In genomic region chr3R:27736367-27737005, dm6 we compare ENCODE assay signal across 2 fruit fly cellular contexts.
A peak's percentile ranks its signal among the peaks of the same experiment; 100 is the strongest.
TF ChIP-seq lines count a peak whose summit lies in the region.

Gene Ets98B, plus strand, starts transcription at chr3R:27736538.

TF ChIP-seq in whole organism, embryonic, 481 proteins besides CTCF, POLR2A, EP300 and RAD21 (continued from another document and continues in another):
- no peak for TF ChIP-seq Hr51 (GFP tag; optimal IDR thresholded peaks at IDR 0.05; lab: Kevin White, UChicago)
- TF ChIP-seq CG7987 (GFP tag; optimal IDR thresholded peaks at IDR 0.05; lab: Kevin White, UChicago), result no peak
- no peak for TF ChIP-seq pho (GFP tag; optimal IDR thresholded peaks at IDR 0.05; lab: Kevin White, UChicago)
- no peak for TF ChIP-seq jumu (GFP tag; optimal IDR thresholded peaks at IDR 0.05; lab: Kevin White, UChicago)
- no peak for TF ChIP-seq CG15696 (tag; optimal IDR thresholded peaks at IDR 0.05; lab: Kevin White, UChicago)
- no peak for TF ChIP-seq CG1602 (GFP tag; optimal IDR thresholded peaks at IDR 0.05; lab: Kevin White, UChicago)
- TF ChIP-seq PHDP (tag; optimal IDR thresholded peaks at IDR 0.05; lab: Kevin White, UChicago), result no peak
- 0 out of 2 replicates have a peak, but pooled peaks have one; percentile 5 for TF ChIP-seq slbo (GFP tag; IDR thresholded peaks at IDR 0.05; lab: Robert Waterston, UW)
- TF ChIP-seq lov (optimal IDR thresholded peaks at IDR 0.05; lab: Kevin White, UChicago), result no peak
- no peak for TF ChIP-seq lov (GFP tag; IDR thresholded peaks at IDR 0.05; lab: Robert Waterston, UW)
- TF ChIP-seq CG4730 (GFP tag; IDR thresholded peaks at IDR 0.05; lab: Robert Waterston, UW), result no peak
- TF ChIP-seq chm (GFP tag; IDR thresholded peaks at IDR 0.05; lab: Robert Waterston, UW), result no peak
- TF ChIP-seq ttk (GFP tag; IDR thresholded peaks at IDR 0.05; lab: Robert Waterston, UW), result peak; percentile 19; the same call in 1 of the 2 replicates
- TF ChIP-seq HLHmδ (GFP tag; optimal IDR thresholded peaks at IDR 0.05; lab: Kevin White, UChicago), result no peak
- TF ChIP-seq NFAT (GFP tag; IDR thresholded peaks at IDR 0.05; lab: Robert Waterston, UW), result 0 out of 2 replicates have a peak, but pooled peaks have one; percentile 32
- no peak for TF ChIP-seq ap (GFP tag; IDR thresholded peaks at IDR 0.05; lab: Robert Waterston, UW)
- TF ChIP-seq CG8478 (optimal IDR thresholded peaks at IDR 0.05; lab: Kevin White, UChicago), result peak; percentile 66
- no peak for TF ChIP-seq fd3F (GFP tag; optimal IDR thresholded peaks at IDR 0.05; lab: Kevin White, UChicago)
- no peak for TF ChIP-seq CG10979 (tag; optimal IDR thresholded peaks at IDR 0.05; lab: Kevin White, UChicago)
- TF ChIP-seq ssp (GFP tag; IDR thresholded peaks at IDR 0.05; lab: Robert Waterston, UW), result no peak
- TF ChIP-seq Trl (optimal IDR thresholded peaks at IDR 0.05; lab: Kevin White, UChicago), result peak; percentile 31 to 58
- TF ChIP-seq Trl (GFP tag; optimal IDR thresholded peaks at IDR 0.05; lab: Kevin White, UChicago), result no peak
- TF ChIP-seq hth (optimal IDR thresholded peaks at IDR 0.05; lab: Kevin White, UChicago), result no peak
- TF ChIP-seq CG42726 (GFP tag; IDR thresholded peaks at IDR 0.05; lab: Robert Waterston, UW; ENCODE audit: partially characterized antibody), result no peak
- no peak for TF ChIP-seq chn (GFP tag; optimal IDR thresholded peaks at IDR 0.05; lab: Kevin White, UChicago)
- TF ChIP-seq Sin3A (optimal IDR thresholded peaks at IDR 0.05; lab: Kevin White, UChicago), result no peak
- no peak for TF ChIP-seq dan (GFP tag; IDR thresholded peaks at IDR 0.05; lab: Robert Waterston, UW)
- no peak for TF ChIP-seq CG34224 (GFP tag; IDR thresholded peaks at IDR 0.05; lab: Robert Waterston, UW; ENCODE audit: partially characterized antibody)
- TF ChIP-seq zfh1 (GFP tag; IDR thresholded peaks at IDR 0.05; lab: Robert Waterston, UW), result no peak
- no peak for TF ChIP-seq bsh (GFP tag; optimal IDR thresholded peaks at IDR 0.05; lab: Kevin White, UChicago)
- no peak for TF ChIP-seq Side (GFP tag; optimal IDR thresholded peaks at IDR 0.05; lab: Kevin White, UChicago)
- 0 out of 2 replicates have a peak, but pooled peaks have one; percentile 18 for TF ChIP-seq Drgx (GFP tag; IDR thresholded peaks at IDR 0.05; lab: Robert Waterston, UW)
- no peak for TF ChIP-seq Tbp (GFP tag; optimal IDR thresholded peaks at IDR 0.05; lab: Kevin White, UChicago)
- no peak for TF ChIP-seq otp (GFP tag; IDR thresholded peaks at IDR 0.05; lab: Robert Waterston, UW)
- no peak for TF ChIP-seq da (GFP tag; optimal IDR thresholded peaks at IDR 0.05; lab: Kevin White, UChicago)
- peak; percentile 70; the same call in 1 of the 4 replicates for TF ChIP-seq chinmo (GFP tag; IDR thresholded peaks at IDR 0.05; lab: Robert Waterston, UW; ENCODE audit: partially characterized antibody)
- no peak for TF ChIP-seq H15 (GFP tag; IDR thresholded peaks at IDR 0.05; lab: Robert Waterston, UW)
- peak; percentile 47 for TF ChIP-seq CG1832 (GFP tag; optimal IDR thresholded peaks at IDR 0.05; lab: Kevin White, UChicago)
- no peak; the same call in 1 of the 2 replicates for TF ChIP-seq sob (GFP tag; IDR thresholded peaks at IDR 0.05; lab: Robert Waterston, UW)
- TF ChIP-seq CG13296 (GFP tag; optimal IDR thresholded peaks at IDR 0.05; lab: Kevin White, UChicago), result no peak
- no peak for TF ChIP-seq CG15011 (GFP tag; optimal IDR thresholded peaks at IDR 0.05; lab: Kevin White, UChicago)
- TF ChIP-seq CG13424 (tag; optimal IDR thresholded peaks at IDR 0.05; lab: Kevin White, UChicago), result no peak
- TF ChIP-seq Rx (GFP tag; IDR thresholded peaks at IDR 0.05; lab: Robert Waterston, UW), result no peak
- no peak for TF ChIP-seq dati (GFP tag; IDR thresholded peaks at IDR 0.05; lab: Robert Waterston, UW)
- TF ChIP-seq pros (GFP tag; optimal IDR thresholded peaks at IDR 0.05; lab: Kevin White, UChicago), result no peak
- TF ChIP-seq CG9727 (GFP tag; optimal IDR thresholded peaks at IDR 0.05; lab: Kevin White, UChicago), result no peak
- TF ChIP-seq dmrt99B (tag; optimal IDR thresholded peaks at IDR 0.05; lab: Kevin White, UChicago), result no peak
- no peak for TF ChIP-seq Atf-2 (GFP tag; optimal IDR thresholded peaks at IDR 0.05; lab: Kevin White, UChicago)
- TF ChIP-seq nau (GFP tag; optimal IDR thresholded peaks at IDR 0.05; lab: Kevin White, UChicago), result no peak
- TF ChIP-seq so (GFP tag; IDR thresholded peaks at IDR 0.05; lab: Robert Waterston, UW), result no peak
- no peak for TF ChIP-seq CG5953 (GFP tag; IDR thresholded peaks at IDR 0.05; lab: Robert Waterston, UW)
- no peak for TF ChIP-seq CG17612 (GFP tag; IDR thresholded peaks at IDR 0.05; lab: Robert Waterston, UW)
- no peak for TF ChIP-seq ash1 (GFP tag; optimal IDR thresholded peaks at IDR 0.05; lab: Kevin White, UChicago)
- no peak for TF ChIP-seq seq (GFP tag; IDR thresholded peaks at IDR 0.05; lab: Robert Waterston, UW)
- no peak for TF ChIP-seq CG2202 (tag; optimal IDR thresholded peaks at IDR 0.05; lab: Kevin White, UChicago)
- TF ChIP-seq Xbp1 (GFP tag; optimal IDR thresholded peaks at IDR 0.05; lab: Kevin White, UChicago), result no peak
- TF ChIP-seq Oaz (GFP tag; IDR thresholded peaks at IDR 0.05; lab: Robert Waterston, UW), result no peak
- TF ChIP-seq CG6765 (GFP tag; optimal IDR thresholded peaks at IDR 0.05; lab: Kevin White, UChicago), result no peak
- 0 out of 3 replicates have a peak, but pooled peaks have one; percentile 27 for TF ChIP-seq CG3726 (GFP tag; IDR thresholded peaks at IDR 0.05; lab: Robert Waterston, UW)
- no peak for TF ChIP-seq CG32772 (GFP tag; IDR thresholded peaks at IDR 0.05; lab: Robert Waterston, UW)
- TF ChIP-seq CG8089 (GFP tag; optimal IDR thresholded peaks at IDR 0.05; lab: Kevin White, UChicago), result no peak
- TF ChIP-seq oc (tag; optimal IDR thresholded peaks at IDR 0.05; lab: Kevin White, UChicago), result peak; percentile 52
- no peak for TF ChIP-seq cato (GFP tag; optimal IDR thresholded peaks at IDR 0.05; lab: Kevin White, UChicago; ENCODE audit: borderline replicate concordance)
- TF ChIP-seq Doc2 (GFP tag; IDR thresholded peaks at IDR 0.05; lab: Robert Waterston, UW), result no peak
- TF ChIP-seq sc (optimal IDR thresholded peaks at IDR 0.05; lab: Kevin White, UChicago), result no peak
- no peak for TF ChIP-seq sc (GFP tag; optimal IDR thresholded peaks at IDR 0.05; lab: Kevin White, UChicago)
- TF ChIP-seq CG7928 (GFP tag; optimal IDR thresholded peaks at IDR 0.05; lab: Kevin White, UChicago), result no peak
- TF ChIP-seq Mes4 (GFP tag; optimal IDR thresholded peaks at IDR 0.05; lab: Kevin White, UChicago), result no peak
- TF ChIP-seq rib (GFP tag; IDR thresholded peaks at IDR 0.05; lab: Robert Waterston, UW), result no peak

TF ChIP-seq in whole organism, prepupa, 60 proteins besides CTCF, POLR2A, EP300 and RAD21 (continued from another document):
- no peak for TF ChIP-seq CG8632 (GFP tag; optimal IDR thresholded peaks at IDR 0.05; lab: Kevin White, UChicago)
- TF ChIP-seq dsx (GFP tag; optimal IDR thresholded peaks at IDR 0.05; lab: Kevin White, UChicago; ENCODE audit: poor library complexity, severe bottlenecking), result peak; percentile 21
- TF ChIP-seq CG6808 (GFP tag; optimal IDR thresholded peaks at IDR 0.05; lab: Kevin White, UChicago), result no peak
- peak; percentile 23; the same call in 1 of the 2 replicates for TF ChIP-seq CG15336 (GFP tag; IDR thresholded peaks at IDR 0.05; lab: Robert Waterston, UW)
- no peak for TF ChIP-seq Lpt (GFP tag; optimal IDR thresholded peaks at IDR 0.05; lab: Kevin White, UChicago)
- TF ChIP-seq esn (GFP tag; optimal IDR thresholded peaks at IDR 0.05; lab: Kevin White, UChicago), result no peak
